Fruit fly (Drosophila melanogaster) whole organism, pupa: ENCODE data around the gene CG34353.

Experiments
- CG10348 ChIP-seq: fragments of 200-800 bp; sonication (Bioruptor generic); IDR thresholded peaks from 2 replicates; pipeline ENCODE4 v1.3.6; 2022; ENCODE audit warnings: missing biosample characterization, missing genetic modification characterization
- CG12605 ChIP-seq: fragments of 200-800 bp; sonication (Bioruptor generic); IDR thresholded peaks from 2 replicates; pipeline ENCODE4 v1.3.6; 2022; ENCODE audit warnings: missing biosample characterization, missing genetic modification characterization
- CG13204 ChIP-seq: fragments of 200-800 bp; sonication (Bioruptor generic); optimal IDR thresholded peaks from 2 replicates; lab custom pipeline; 2018; ENCODE audit warnings: missing biosample characterization, mild to moderate bottlenecking, missing genetic modification characterization, moderate library complexity
- CG14655 ChIP-seq: fragments of 200-800 bp; sonication (Bioruptor generic); optimal IDR thresholded peaks from 3 replicates; lab custom pipeline; 2017; ENCODE audit warnings: mild to moderate bottlenecking, missing biosample characterization, missing genetic modification reagents, missing genetic modification characterization
- CG15710 ChIP-seq: fragments of 200-800 bp; sonication (Bioruptor generic); optimal IDR thresholded peaks from 2 replicates; lab custom pipeline; 2018; ENCODE audit warnings: missing biosample characterization, mild to moderate bottlenecking, missing genetic modification characterization, moderate library complexity
- CG17806 ChIP-seq: fragments of 200-800 bp; sonication (Bioruptor generic); optimal IDR thresholded peaks from 2 replicates; lab custom pipeline; 2018; ENCODE audit warnings: missing biosample characterization, mild to moderate bottlenecking, missing genetic modification characterization, moderate library complexity
- CG32121 ChIP-seq: fragments of 200-800 bp; sonication (Bioruptor generic); IDR thresholded peaks from 2 replicates; pipeline ENCODE4 v1.3.6; 2022; ENCODE audit warnings: missing biosample characterization, missing genetic modification characterization
- CG34367 ChIP-seq: fragments of 200-800 bp; sonication (Bioruptor generic); optimal IDR thresholded peaks from 2 replicates; lab custom pipeline; 2018; ENCODE audit warnings: missing biosample characterization, mild to moderate bottlenecking, missing genetic modification characterization
- CG4496 ChIP-seq: fragments of 200-800 bp; sonication (Bioruptor generic); IDR thresholded peaks from 3 replicates; pipeline ENCODE4 v1.3.6; 2022; ENCODE audit warnings: missing biosample characterization, missing genetic modification characterization
- CG8159 ChIP-seq: fragments of 200-800 bp; sonication (Bioruptor generic); optimal IDR thresholded peaks from 3 replicates; lab custom pipeline; 2018; ENCODE audit warnings: missing biosample characterization, mild to moderate bottlenecking, missing genetic modification characterization, moderate library complexity
- CG8301 ChIP-seq: fragments of 200-800 bp; sonication (Bioruptor generic); optimal IDR thresholded peaks from 2 replicates; lab custom pipeline; 2018; ENCODE audit warnings: missing biosample characterization, mild to moderate bottlenecking, missing genetic modification characterization
- CG9948 ChIP-seq: fragments of 200-800 bp; sonication (Bioruptor generic); optimal IDR thresholded peaks from 2 replicates; lab custom pipeline; 2018; ENCODE audit warnings: missing biosample characterization, mild to moderate bottlenecking, missing genetic modification characterization, moderate library complexity
- D1 ChIP-seq: fragments of 200-800 bp; sonication (Bioruptor generic); optimal IDR thresholded peaks from 2 replicates; lab custom pipeline; 2018; ENCODE audit warnings: missing biosample characterization, mild to moderate bottlenecking, missing genetic modification characterization, moderate library complexity
- EcR ChIP-seq: fragments of 200-800 bp; sonication (Bioruptor generic); optimal IDR thresholded peaks from 3 replicates; lab custom pipeline; 2019; ENCODE audit warnings: missing biosample characterization, missing genetic modification characterization, mild to moderate bottlenecking, moderate library complexity, missing genetic modification reagents
- Ets98B ChIP-seq: fragments of 200-800 bp; sonication (Bioruptor generic); IDR thresholded peaks from 2 replicates; pipeline ENCODE4 v1.3.6; 2022; ENCODE audit warnings: missing biosample characterization, missing genetic modification characterization
- Pif1A ChIP-seq: fragments of 200-800 bp; sonication (Bioruptor generic); optimal IDR thresholded peaks from 3 replicates; lab custom pipeline; 2016; ENCODE audit warnings: missing biosample characterization, missing genetic modification characterization
- Pif1B ChIP-seq: fragments of 200-800 bp; sonication (Bioruptor generic); optimal IDR thresholded peaks from 3 replicates; lab custom pipeline; 2016; ENCODE audit warnings: missing biosample characterization, missing genetic modification characterization
- Snoo ChIP-seq: fragments of 200-800 bp; sonication (Bioruptor generic); optimal IDR thresholded peaks from 3 replicates; lab custom pipeline; 2017; ENCODE audit warnings: missing biosample characterization, mild to moderate bottlenecking, missing genetic modification characterization, inconsistent platforms
- fd96Ca ChIP-seq: fragments of 200-800 bp; sonication (Bioruptor generic); IDR thresholded peaks from 3 replicates; pipeline ENCODE4 v1.3.6; 2022; ENCODE audit warnings: missing biosample characterization, missing genetic modification characterization
- gl ChIP-seq: fragments of 200-800 bp; sonication (Bioruptor generic); optimal IDR thresholded peaks from 2 replicates; lab custom pipeline; 2018; ENCODE audit warnings: missing biosample characterization, mild to moderate bottlenecking, missing genetic modification characterization
- rn ChIP-seq: fragments of 200-800 bp; sonication (Bioruptor generic); IDR thresholded peaks from 2 replicates; pipeline ENCODE4 v1.3.6; 2022; ENCODE audit warnings: missing biosample characterization, missing genetic modification characterization

The CG34353 gene

dm6 chr3R:27740692-27741091 lies 165.0 kb downstream of the CG34353 start:
- no peak for TF ChIP-seq CG34367 (tag; lab: Kevin White, UChicago)

DNA sequence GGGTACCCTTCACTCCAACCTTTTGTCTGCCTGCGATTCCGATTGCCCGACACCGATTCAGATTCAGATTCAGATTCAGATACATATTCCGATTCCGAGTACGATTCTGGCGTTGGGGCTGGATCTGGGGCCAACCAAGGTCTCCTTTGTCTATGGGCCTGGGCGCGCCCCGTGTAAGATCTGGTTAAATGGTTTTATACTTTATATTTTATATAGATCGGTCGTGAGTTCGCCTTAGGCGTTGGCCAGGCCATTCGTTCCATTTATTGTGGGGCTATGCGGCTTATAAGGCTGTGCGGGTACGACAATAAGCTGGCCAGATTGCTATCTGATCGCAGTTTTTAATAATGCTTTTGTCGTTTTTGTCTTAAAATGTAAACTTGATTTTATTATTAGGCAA lies 165.6 kb downstream of the CG34353 start:
- TF ChIP-seq Ets98B (GFP tag; lab: Robert Waterston, UW) (no peak), Pif1B (GFP tag; lab: Kevin White, UChicago) (no peak), EcR (no peak), CG15710 (no peak), CG13204 (GFP tag; lab: Kevin White, UChicago) (no peak), CG10348 (GFP tag; lab: Robert Waterston, UW) (no peak), CG8301 (tag; lab: Kevin White, UChicago) (no peak), CG9948 (no peak), CG12605 (GFP tag; lab: Robert Waterston, UW) (no peak), CG14655 (GFP tag; lab: Kevin White, UChicago) (no peak), CG17806 (tag; lab: Kevin White, UChicago) (no peak), Pif1A (no peak), CG34367 (tag; lab: Kevin White, UChicago) (no peak), CG4496 (no peak), D1 (tag; lab: Kevin White, UChicago) (no peak), gl (tag; lab: Kevin White, UChicago) (no peak), CG8159 (tag; lab: Kevin White, UChicago) (no peak), CG32121 (GFP tag; lab: Robert Waterston, UW) (no peak)

- TF ChIP-seq CG32121 (GFP tag; lab: Robert Waterston, UW) (no peak), CG13204 (GFP tag; lab: Kevin White, UChicago) (no peak), CG34367 (tag; lab: Kevin White, UChicago) (no peak), CG9948 (no peak), Snoo (peak; percentile 0), CG15710 (no peak), gl (tag; lab: Kevin White, UChicago) (no peak), CG10348 (GFP tag; lab: Robert Waterston, UW) (no peak), Ets98B (GFP tag; lab: Robert Waterston, UW) (peak; percentile 88), CG17806 (tag; lab: Kevin White, UChicago) (peak; percentile 19), fd96Ca (GFP tag; lab: Robert Waterston, UW) (peak; percentile 52; the same call in 2 of the 3 replicates), CG12605 (GFP tag; lab: Robert Waterston, UW) (no peak), Pif1A (no peak), EcR (no peak), Pif1B (GFP tag; lab: Kevin White, UChicago) (no peak), D1 (tag; lab: Kevin White, UChicago) (no peak), rn (GFP tag; lab: Robert Waterston, UW) (0 out of 2 replicates have a peak, but pooled peaks have one; percentile 10), CG8159 (tag; lab: Kevin White, UChicago) (no peak), CG4496 (peak; percentile 79), CG8301 (tag; lab: Kevin White, UChicago) (peak; percentile 2), CG14655 (GFP tag; lab: Kevin White, UChicago) (peak; percentile 33)
Observed at dm6 chr3R:27738287-27738686, 167.4 kb downstream of the CG34353 start.

DNA sequence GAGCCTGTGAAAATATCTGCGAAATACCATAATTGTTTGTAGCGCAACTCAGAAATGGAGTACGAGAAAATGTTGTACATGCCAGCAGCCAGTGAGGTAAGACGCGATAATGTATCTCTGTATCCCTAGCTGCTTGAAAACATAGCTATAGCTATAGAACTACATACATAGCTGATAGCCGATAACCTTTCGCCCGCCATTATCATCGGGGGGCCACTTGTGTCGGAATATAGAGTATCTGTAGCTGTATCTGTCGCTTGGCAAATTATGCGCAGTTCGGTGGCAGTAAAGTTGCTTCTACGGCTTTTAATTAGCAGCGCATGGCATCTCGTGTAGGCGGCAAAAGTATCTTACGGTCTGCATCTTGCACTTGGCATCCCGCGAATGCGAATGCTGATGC lies 168.6 kb downstream of the CG34353 start:
- TF ChIP-seq EcR = no peak
- no peak for TF ChIP-seq CG8301 (tag; lab: Kevin White, UChicago)
- no peak for TF ChIP-seq rn (GFP tag; lab: Robert Waterston, UW)
- no peak for TF ChIP-seq CG8159 (tag; lab: Kevin White, UChicago)
- no peak for TF ChIP-seq CG13204 (GFP tag; lab: Kevin White, UChicago)
- no peak for TF ChIP-seq CG34367 (tag; lab: Kevin White, UChicago)
- no peak for TF ChIP-seq Ets98B (GFP tag; lab: Robert Waterston, UW)
- no peak for TF ChIP-seq CG32121 (GFP tag; lab: Robert Waterston, UW)
- TF ChIP-seq CG10348 (GFP tag; lab: Robert Waterston, UW) = no peak
- no peak for TF ChIP-seq D1 (tag; lab: Kevin White, UChicago)
- no peak for TF ChIP-seq fd96Ca (GFP tag; lab: Robert Waterston, UW)
- TF ChIP-seq CG15710 = no peak
- no peak for TF ChIP-seq Snoo
- no peak for TF ChIP-seq Pif1B (GFP tag; lab: Kevin White, UChicago)
- no peak for TF ChIP-seq CG4496
- TF ChIP-seq CG17806 (tag; lab: Kevin White, UChicago) = no peak
- TF ChIP-seq, all 21 proteins: peak for 0

DNA sequence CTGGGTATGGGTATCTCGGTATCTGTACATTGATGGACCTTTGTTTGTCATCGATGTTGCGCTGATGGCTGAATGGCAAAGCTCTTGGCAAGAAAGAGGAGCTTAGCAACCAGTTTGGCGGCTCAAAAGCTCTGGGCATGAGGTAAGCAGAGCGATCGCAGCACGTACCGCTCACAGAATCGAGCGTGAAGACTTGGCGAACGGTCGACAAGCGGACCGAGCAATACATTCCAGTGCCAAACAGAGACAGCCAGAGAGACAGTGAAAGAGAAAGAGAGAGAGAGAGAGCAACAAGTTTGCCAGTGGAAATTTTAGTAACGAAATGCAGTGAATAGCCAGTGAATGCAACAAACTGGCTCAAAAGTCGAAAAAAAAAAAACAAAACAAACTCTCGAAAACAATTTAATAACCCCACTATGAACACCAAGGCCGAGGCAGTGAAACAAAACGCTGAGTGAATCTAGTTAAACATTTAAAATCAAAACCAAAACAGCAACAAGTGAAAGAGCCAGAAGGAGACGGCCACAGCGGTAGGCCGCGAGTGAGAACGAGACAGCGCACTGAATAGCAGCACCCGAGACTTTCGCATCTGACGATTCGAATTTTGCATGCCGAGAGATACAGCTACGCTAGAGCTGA lies 169.2 kb downstream of the CG34353 start, which contains the start of gene Ets98B:
Gene Ets98B, plus strand, starts transcription at position 172 of the 639 bp plus-strand sequence.
- TF ChIP-seq CG12605 (GFP tag; lab: Robert Waterston, UW) (no peak), CG17806 (tag; lab: Kevin White, UChicago) (no peak), CG9948 (no peak), CG8159 (tag; lab: Kevin White, UChicago) (peak; percentile 17), Ets98B (GFP tag; lab: Robert Waterston, UW) (0 out of 2 replicates have a peak, but pooled peaks have one; percentile 52), CG8301 (tag; lab: Kevin White, UChicago) (no peak), CG32121 (GFP tag; lab: Robert Waterston, UW) (no peak), Pif1B (GFP tag; lab: Kevin White, UChicago) (peak; percentile 30), CG15710 (no peak), CG4496 (peak; percentile 71), CG13204 (GFP tag; lab: Kevin White, UChicago) (peak; percentile 43), Pif1A (no peak), fd96Ca (GFP tag; lab: Robert Waterston, UW) (0 out of 3 replicates have a peak, but pooled peaks have one; percentile 30), Snoo (no peak), CG14655 (GFP tag; lab: Kevin White, UChicago) (no peak), D1 (tag; lab: Kevin White, UChicago) (no peak)
- TF ChIP-seq, all 21 proteins: peak for 6
